Worm (Caenorhabditis elegans) whole organism, late embryonic: Measurements from ENCODE around the gene grl-5.

Source experiments
- C08G9.2 ChIP-seq: sonication (generic microtip); optimal IDR thresholded peaks from 2 replicates; lab custom pipeline; 2016; ENCODE audit warnings: mild to moderate bottlenecking, missing genetic modification characterization, moderate library complexity, missing compliant biosample characterization
- K02D7.2 ChIP-seq: sonication (generic microtip); optimal IDR thresholded peaks from 2 replicates; lab custom pipeline; 2017; ENCODE audit warnings: mild to moderate bottlenecking, missing genetic modification characterization, missing compliant biosample characterization
- K09A11.1 ChIP-seq: sonication (generic microtip); optimal IDR thresholded peaks from 2 replicates; lab custom pipeline; 2017; ENCODE audit warnings: antibody characterized with exemption, mild to moderate bottlenecking, missing genetic modification characterization, missing compliant biosample characterization; ENCODE audit not compliant: insufficient read depth
- T23F11.4 ChIP-seq: fragments of 200-800 bp; sonication (Bioruptor generic); optimal IDR thresholded peaks from 2 replicates; lab custom pipeline; 2018; ENCODE audit warnings: mild to moderate bottlenecking, missing genetic modification characterization, missing compliant biosample characterization
- Y22D7AL.16 ChIP-seq: sonication (generic microtip); optimal IDR thresholded peaks from 2 replicates; lab custom pipeline; 2016; ENCODE audit warnings: missing genetic modification characterization, missing compliant biosample characterization
- ama-1 ChIP-seq: fragments of 150-350 bp; optimal IDR thresholded peaks from 2 replicates; lab custom pipeline; 2014
- ceh-2 ChIP-seq: sonication (generic microtip); optimal IDR thresholded peaks from 2 replicates; lab custom pipeline; 2016; ENCODE audit warnings: missing genotype, missing genetic modification characterization, missing compliant biosample characterization
- ceh-22 ChIP-seq: sonication (generic microtip); optimal IDR thresholded peaks from 2 replicates; lab custom pipeline; 2017; ENCODE audit warnings: missing biosample characterization, missing genetic modification characterization
- ceh-30 ChIP-seq: fragments of 150-350 bp; optimal IDR thresholded peaks from 2 replicates; lab custom pipeline; 2014; ENCODE audit warnings: missing biosample characterization, missing genetic modification characterization
- ceh-31 ChIP-seq: sonication (generic microtip); optimal IDR thresholded peaks from 2 replicates; lab custom pipeline; 2016; ENCODE audit warnings: missing genetic modification characterization, missing compliant biosample characterization
- ceh-48 ChIP-seq: sonication (generic microtip); optimal IDR thresholded peaks from 2 replicates; lab custom pipeline; 2016; ENCODE audit warnings: missing genetic modification characterization, inconsistent platforms, missing compliant biosample characterization
- ceh-9 ChIP-seq: sonication (generic microtip); optimal IDR thresholded peaks from 2 replicates; lab custom pipeline; 2016; ENCODE audit warnings: mild to moderate bottlenecking, missing genetic modification characterization, inconsistent platforms, missing compliant biosample characterization
- che-1 ChIP-seq: sonication (generic microtip); optimal IDR thresholded peaks from 2 replicates; lab custom pipeline; 2016; ENCODE audit warnings: mild to moderate bottlenecking, missing genetic modification characterization, missing compliant biosample characterization
- dmd-4 ChIP-seq: sonication (generic microtip); optimal IDR thresholded peaks from 2 replicates; lab custom pipeline; 2016; ENCODE audit warnings: borderline replicate concordance, missing genetic modification characterization, missing compliant biosample characterization
- elt-2 ChIP-seq: sonication (generic microtip); optimal IDR thresholded peaks from 2 replicates; lab custom pipeline; 2016; ENCODE audit warnings: missing genetic modification reagents, missing genetic modification characterization, missing compliant biosample characterization
- elt-4 ChIP-seq: sonication (generic microtip); optimal IDR thresholded peaks from 2 replicates; lab custom pipeline; 2016; ENCODE audit warnings: missing genetic modification characterization, missing compliant biosample characterization
- ets-4 ChIP-seq: sonication (generic microtip); optimal IDR thresholded peaks from 2 replicates; lab custom pipeline; 2016; ENCODE audit warnings: missing genetic modification characterization, missing compliant biosample characterization
- eyg-1 ChIP-seq: sonication (generic microtip); optimal IDR thresholded peaks from 2 replicates; lab custom pipeline; 2016; ENCODE audit warnings: missing genotype, missing genetic modification characterization, missing compliant biosample characterization
- fkh-10 ChIP-seq: fragments of 150-350 bp; optimal IDR thresholded peaks from 2 replicates; lab custom pipeline; 2014; ENCODE audit warnings: missing biosample characterization, missing genetic modification reagents, missing genetic modification characterization
- fkh-6 ChIP-seq: sonication (generic microtip); optimal IDR thresholded peaks from 2 replicates; lab custom pipeline; 2016; ENCODE audit warnings: missing genetic modification characterization, missing compliant biosample characterization
- hlh-8 ChIP-seq: sonication (generic microtip); optimal IDR thresholded peaks from 2 replicates; lab custom pipeline; 2016; ENCODE audit warnings: missing genotype, missing genetic modification characterization, missing compliant biosample characterization
- lin-11 ChIP-seq: fragments of 200-800 bp; sonication (Bioruptor generic); optimal IDR thresholded peaks from 2 replicates; lab custom pipeline; 2018; ENCODE audit warnings: mild to moderate bottlenecking, missing genetic modification characterization, missing compliant biosample characterization
- mec-3 ChIP-seq: sonication (generic microtip); optimal IDR thresholded peaks from 2 replicates; lab custom pipeline; 2016; ENCODE audit warnings: borderline replicate concordance, missing genetic modification characterization, missing compliant biosample characterization
- nhr-11 ChIP-seq: fragments of 150-350 bp; optimal IDR thresholded peaks from 2 replicates; lab custom pipeline; 2014; ENCODE audit warnings: missing biosample characterization, missing genetic modification characterization
- pag-3 ChIP-seq: sonication (generic microtip); optimal IDR thresholded peaks from 2 replicates; lab custom pipeline; 2016; ENCODE audit warnings: missing compliant biosample characterization, missing genetic modification characterization, borderline replicate concordance
- pat-9 ChIP-seq: fragments of 200-800 bp; sonication (Bioruptor generic); optimal IDR thresholded peaks from 2 replicates; lab custom pipeline; 2018; ENCODE audit warnings: mild to moderate bottlenecking, missing genetic modification characterization, moderate library complexity, missing compliant biosample characterization
- pax-1 ChIP-seq: fragments of 150-350 bp; optimal IDR thresholded peaks from 2 replicates; lab custom pipeline; 2014; ENCODE audit warnings: missing biosample characterization, missing genetic modification characterization
- pha-2 ChIP-seq: sonication (generic microtip); optimal IDR thresholded peaks from 2 replicates; lab custom pipeline; 2017; ENCODE audit warnings: mild to moderate bottlenecking, missing genetic modification characterization, missing compliant biosample characterization
- pqm-1 ChIP-seq: sonication (generic microtip); optimal IDR thresholded peaks from 2 replicates; lab custom pipeline; 2016; ENCODE audit warnings: missing genetic modification characterization, missing compliant biosample characterization
- pros-1 ChIP-seq: fragments of 150-350 bp; optimal IDR thresholded peaks from 2 replicates; lab custom pipeline; 2014; ENCODE audit warnings: missing biosample characterization, missing genetic modification reagents, missing genetic modification characterization
- sox-2 ChIP-seq: fragments of 200-800 bp; sonication (Bioruptor generic); IDR thresholded peaks from 2 replicates; pipeline ENCODE4 v1.3.6; 2022; ENCODE audit warnings: missing genetic modification reagents, missing genetic modification characterization, missing compliant biosample characterization
- syd-9 ChIP-seq: sonication (generic microtip); optimal IDR thresholded peaks from 2 replicates; lab custom pipeline; 2016; ENCODE audit warnings: mild to moderate bottlenecking, missing genetic modification characterization, moderate library complexity, missing compliant biosample characterization
- ttx-3 ChIP-seq: sonication (generic microtip); optimal IDR thresholded peaks from 2 replicates; lab custom pipeline; 2016; ENCODE audit warnings: missing genetic modification reagents, missing genetic modification characterization, missing compliant biosample characterization
- unc-3 ChIP-seq, 2 experiments: fragments of 200-800 bp in 1 of 2; sonication (Bioruptor generic) in 1 of 2; sonication (generic microtip) in 1 of 2; conservative IDR thresholded peaks in 1 of 2; optimal IDR thresholded peaks in 1 of 2; 2 replicates each; pipeline versions ENCODE4 v1.3.6 to Lab custom; 2016 to 2022; ENCODE audit warnings: missing compliant biosample characterization in 2 of 2, missing genetic modification characterization in 2 of 2, missing genetic modification reagents in 1 of 2
- unc-42 ChIP-seq: sonication (generic microtip); optimal IDR thresholded peaks from 2 replicates; lab custom pipeline; 2016; ENCODE audit warnings: missing genotype, missing genetic modification characterization, missing compliant biosample characterization
- unc-55 ChIP-seq: sonication (generic microtip); optimal IDR thresholded peaks from 2 replicates; lab custom pipeline; 2017; ENCODE audit warnings: missing biosample characterization, missing genetic modification reagents, missing genetic modification characterization
- unc-86 ChIP-seq: sonication (generic microtip); optimal IDR thresholded peaks from 2 replicates; lab custom pipeline; 2016; ENCODE audit warnings: missing genetic modification characterization, missing compliant biosample characterization
- zip-5 ChIP-seq: sonication (generic microtip); optimal IDR thresholded peaks from 2 replicates; lab custom pipeline; 2016; ENCODE audit warnings: missing genetic modification characterization, missing compliant biosample characterization

Gene grl-5

DNA sequence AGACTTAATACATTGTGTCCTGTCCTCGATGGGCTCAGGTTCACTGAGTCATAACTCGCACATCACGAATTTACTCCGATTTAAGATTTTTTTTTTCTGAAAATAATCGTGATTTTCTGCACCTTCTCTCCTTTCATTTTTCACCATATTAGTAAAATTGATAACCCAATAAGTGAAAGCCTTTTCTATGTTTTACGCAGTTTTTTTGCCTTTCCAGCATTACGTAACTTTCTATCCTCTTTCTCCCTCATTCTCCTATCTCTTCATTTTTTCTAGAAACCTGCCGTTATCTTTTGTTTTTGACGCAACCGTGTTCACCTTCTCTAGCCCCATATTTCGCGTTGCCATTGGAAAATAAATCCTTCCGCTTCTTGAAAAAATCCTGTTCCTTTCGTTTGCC is 22.8 kb upstream of the grl-5 start:
- TF ChIP-seq ceh-31 (tag; lab: Kevin White, UChicago) (no peak), unc-86 (tag; lab: Kevin White, UChicago) (no peak), pag-3 (tag; lab: Kevin White, UChicago) (no peak), nhr-11 (tag; lab: Kevin White, UChicago) (no peak), pros-1 (tag; lab: Kevin White, UChicago) (no peak), elt-2 (tag; lab: Kevin White, UChicago) (no peak), sox-2 (GFP tag; lab: Robert Waterston, UW) (no peak), zip-5 (no peak), ceh-30 (no peak), fkh-10 (GFP tag; lab: Kevin White, UChicago) (no peak), unc-3 (GFP tag; conservative IDR thresholded peaks at IDR 0.05; lab: Robert Waterston, UW) (no peak), unc-3 (tag; optimal IDR thresholded peaks at IDR 0.05; lab: Kevin White, UChicago) (no peak), pat-9 (tag; lab: Kevin White, UChicago) (no peak), syd-9 (tag; lab: Kevin White, UChicago) (no peak), ceh-48 (tag; lab: Kevin White, UChicago) (no peak), pqm-1 (tag; lab: Kevin White, UChicago) (no peak), eyg-1 (tag; lab: Kevin White, UChicago) (no peak)

DNA sequence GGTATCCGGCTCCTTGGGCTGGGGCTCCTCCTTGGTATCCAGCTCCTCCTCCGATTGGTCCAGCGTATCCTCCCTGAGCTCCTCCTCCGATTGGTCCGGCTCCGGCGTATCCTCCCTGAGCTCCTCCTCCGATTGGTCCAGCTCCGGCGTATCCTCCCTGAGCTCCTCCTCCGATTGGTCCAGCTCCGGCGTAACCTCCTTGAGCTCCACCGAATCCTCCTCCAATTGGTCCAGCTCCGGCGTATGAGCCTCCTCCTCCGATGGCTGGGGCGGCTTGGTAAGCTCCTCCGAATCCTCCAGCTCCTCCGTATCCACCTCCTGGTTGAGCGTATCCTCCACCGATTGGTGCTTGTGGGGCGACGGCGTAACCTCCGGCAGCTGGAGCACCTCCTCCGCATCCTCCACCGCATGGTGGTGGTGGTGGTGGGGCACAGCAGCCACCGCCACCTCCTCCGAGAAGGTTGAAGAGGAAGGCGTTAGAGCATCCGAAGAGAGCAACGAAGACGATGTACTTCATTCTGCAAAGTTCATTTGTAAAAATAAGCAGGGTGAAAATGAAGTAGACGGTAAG is 21.0 kb upstream of the grl-5 start, which contains the start of gene Y47D7A.13:
Gene Y47D7A.13, minus strand, starts transcription at position 517 of the 571 bp plus-strand sequence.
- TF ChIP-seq dmd-4 (tag; lab: Kevin White, UChicago) (peak; percentile 39), mec-3 (tag; lab: Kevin White, UChicago) (no peak)

DNA sequence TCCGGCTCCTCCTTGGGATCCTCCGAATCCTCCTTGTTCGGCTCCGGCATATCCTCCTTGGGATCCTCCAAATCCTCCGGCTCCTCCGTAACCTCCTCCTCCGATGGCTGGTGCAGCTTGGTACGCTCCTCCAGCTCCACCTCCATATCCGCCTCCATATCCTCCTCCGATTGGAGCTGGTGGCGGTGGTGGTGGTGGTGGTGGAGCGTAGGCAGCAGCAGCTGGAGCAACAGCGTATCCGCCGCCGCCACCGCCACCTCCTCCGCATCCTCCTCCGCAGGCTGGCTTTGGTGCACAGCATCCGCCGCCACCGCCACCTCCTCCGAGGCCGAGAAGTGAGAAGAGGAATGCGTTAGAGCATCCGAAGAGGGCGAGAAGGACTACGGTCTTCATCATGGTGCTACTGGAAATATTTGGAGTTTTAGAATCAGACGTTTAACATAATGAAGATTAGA is 18.3 kb upstream of the grl-5 start, which contains the start of gene Y47D7A.15:
Gene Y47D7A.15, minus strand, starts transcription at position 405 of the 455 bp plus-strand sequence.
- TF ChIP-seq elt-4 (no peak), ceh-30 (no peak), pros-1 (tag; lab: Kevin White, UChicago) (no peak), hlh-8 (no peak), pha-2 (tag; lab: Kevin White, UChicago) (no peak), pax-1 (no peak), Y22D7AL.16 (tag; lab: Kevin White, UChicago) (no peak), ceh-9 (tag; lab: Kevin White, UChicago) (no peak), lin-11 (no peak), syd-9 (tag; lab: Kevin White, UChicago) (no peak), fkh-10 (GFP tag; lab: Kevin White, UChicago) (no peak), ets-4 (tag; lab: Kevin White, UChicago) (no peak), che-1 (no peak), unc-42 (tag; lab: Kevin White, UChicago) (no peak), ama-1 (lab: Kevin White, UChicago) (no peak), unc-55 (GFP tag; lab: Kevin White, UChicago) (no peak), K09A11.1 (tag; lab: Kevin White, UChicago) (no peak), ttx-3 (tag; lab: Kevin White, UChicago) (no peak), fkh-6 (tag; lab: Kevin White, UChicago) (no peak)

DNA sequence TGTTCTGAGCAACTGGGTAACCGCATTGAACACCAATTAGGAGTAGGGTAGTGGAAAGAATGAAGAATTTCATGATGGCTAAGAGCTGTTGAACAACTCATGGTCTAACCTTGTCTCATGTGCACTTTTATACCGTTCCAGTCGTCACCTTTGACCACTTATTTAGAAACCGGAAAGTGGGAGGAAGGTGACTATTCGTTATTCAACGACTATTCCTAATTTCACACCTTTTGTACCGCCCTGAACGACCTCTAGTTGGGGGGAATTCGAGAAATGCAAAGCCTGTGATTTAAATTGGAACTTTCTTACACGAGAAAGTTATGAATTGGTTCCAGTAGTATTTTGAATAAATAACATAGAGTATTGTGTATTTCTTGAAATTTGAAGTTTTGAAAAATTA is 15.1 kb upstream of the grl-5 start, which contains the start of gene Y47D7A.12:
Gene Y47D7A.12, minus strand, starts transcription at position 101 of the 400 bp plus-strand sequence.
- TF ChIP-seq ceh-2 (tag; lab: Kevin White, UChicago) (no peak), ama-1 (lab: Kevin White, UChicago) (no peak), K02D7.2 (tag; lab: Kevin White, UChicago) (no peak), sox-2 (GFP tag; lab: Robert Waterston, UW) (no peak), elt-2 (tag; lab: Kevin White, UChicago) (no peak), zip-5 (no peak), C08G9.2 (tag; lab: Kevin White, UChicago) (no peak), T23F11.4 (GFP tag; lab: Kevin White, UChicago) (no peak), ceh-31 (tag; lab: Kevin White, UChicago) (no peak), ceh-22 (tag; lab: Kevin White, UChicago) (no peak), fkh-10 (GFP tag; lab: Kevin White, UChicago) (no peak), ttx-3 (tag; lab: Kevin White, UChicago) (no peak)
